Fruit fly (Drosophila melanogaster) whole organism, prepupa: ENCODE results near the gene CG7366.

Experiments
- Blimp-1 ChIP-seq: fragments of 200-800 bp; sonication (Bioruptor generic); optimal IDR thresholded peaks from 3 replicates; lab custom pipeline; 2017; ENCODE audit warnings: missing biosample characterization, missing genetic modification characterization, mild to moderate bottlenecking, moderate library complexity, missing genetic modification reagents
- CG10631 ChIP-seq: fragments of 200-800 bp; sonication (Bioruptor generic); optimal IDR thresholded peaks from 2 replicates; lab custom pipeline; 2016; ENCODE audit warnings: missing biosample characterization, missing genetic modification characterization
- CG10669 ChIP-seq: fragments of 200-800 bp; sonication (Bioruptor generic); optimal IDR thresholded peaks from 3 replicates; lab custom pipeline; 2018; ENCODE audit warnings: missing biosample characterization, mild to moderate bottlenecking, missing genetic modification characterization, moderate library complexity
- CG11294 ChIP-seq: fragments of 200-800 bp; sonication (Bioruptor generic); IDR thresholded peaks from 2 replicates; pipeline ENCODE4 v1.3.6; 2022; ENCODE audit warnings: missing biosample characterization, missing genetic modification characterization
- CG11762 ChIP-seq: fragments of 200-800 bp; sonication (Bioruptor generic); optimal IDR thresholded peaks from 3 replicates; lab custom pipeline; 2016; ENCODE audit warnings: missing biosample characterization, missing genetic modification characterization; ENCODE audit not compliant: insufficient read depth
- CG11902 ChIP-seq: fragments of 200-800 bp; sonication (Bioruptor generic); optimal IDR thresholded peaks from 3 replicates; lab custom pipeline; 2016; ENCODE audit warnings: missing biosample characterization, missing genetic modification characterization
- CG1621 ChIP-seq: fragments of 200-800 bp; sonication (Bioruptor generic); optimal IDR thresholded peaks from 3 replicates; lab custom pipeline; 2018; ENCODE audit warnings: missing biosample characterization, mild to moderate bottlenecking, missing genetic modification characterization
- CG16779 ChIP-seq: fragments of 200-800 bp; sonication (Bioruptor generic); optimal IDR thresholded peaks from 3 replicates; lab custom pipeline; 2017; ENCODE audit warnings: missing biosample characterization, mild to moderate bottlenecking, missing genetic modification characterization
- CG3032 ChIP-seq: fragments of 200-800 bp; optimal IDR thresholded peaks from 2 replicates; lab custom pipeline; 2019; ENCODE audit warnings: missing biosample characterization, mild to moderate bottlenecking, missing genetic modification characterization, moderate library complexity
- CG32006 ChIP-seq: fragments of 200-800 bp; sonication (Bioruptor generic); optimal IDR thresholded peaks from 3 replicates; lab custom pipeline; 2017; ENCODE audit warnings: missing biosample characterization, mild to moderate bottlenecking, missing genetic modification characterization
- CG34406 ChIP-seq: fragments of 200-800 bp; sonication (Bioruptor generic); optimal IDR thresholded peaks from 3 replicates; lab custom pipeline; 2016; ENCODE audit warnings: missing biosample characterization, missing genetic modification characterization
- CG3919 ChIP-seq: fragments of 200-800 bp; sonication (Bioruptor generic); optimal IDR thresholded peaks from 3 replicates; lab custom pipeline; 2016; ENCODE audit warnings: missing biosample characterization, missing genetic modification characterization
- CG4318 ChIP-seq: fragments of 200-800 bp; sonication (Bioruptor generic); optimal IDR thresholded peaks from 3 replicates; lab custom pipeline; 2017; ENCODE audit warnings: missing biosample characterization, mild to moderate bottlenecking, missing genetic modification characterization
- CG6163 ChIP-seq: fragments of 200-800 bp; sonication (Bioruptor generic); IDR thresholded peaks from 3 replicates; pipeline ENCODE4 v1.3.6; 2022; ENCODE audit warnings: missing biosample characterization, missing genetic modification characterization
- CG6276 ChIP-seq: fragments of 200-800 bp; sonication (Bioruptor generic); optimal IDR thresholded peaks from 2 replicates; lab custom pipeline; 2017; ENCODE audit warnings: missing biosample characterization, mild to moderate bottlenecking, missing genetic modification characterization
- CG6854 ChIP-seq: fragments of 200-800 bp; sonication (Bioruptor generic); optimal IDR thresholded peaks from 2 replicates; lab custom pipeline; 2017; ENCODE audit warnings: missing biosample characterization, mild to moderate bottlenecking, missing genetic modification characterization
- CG7368 ChIP-seq: fragments of 200-800 bp; sonication (Bioruptor generic); optimal IDR thresholded peaks from 3 replicates; lab custom pipeline; 2016; ENCODE audit warnings: missing biosample characterization, missing genetic modification characterization
- CG8119 ChIP-seq: fragments of 200-800 bp; sonication (Bioruptor generic); IDR thresholded peaks from 3 replicates; pipeline ENCODE4 v1.3.6; 2022; ENCODE audit warnings: missing biosample characterization, missing genetic modification characterization
- CG8632 ChIP-seq: fragments of 200-800 bp; sonication (Bioruptor generic); optimal IDR thresholded peaks from 3 replicates; lab custom pipeline; 2016; ENCODE audit warnings: missing biosample characterization, missing genetic modification characterization
- CG9139 ChIP-seq: fragments of 200-800 bp; sonication (Bioruptor generic); optimal IDR thresholded peaks from 3 replicates; lab custom pipeline; 2017; ENCODE audit warnings: missing biosample characterization, mild to moderate bottlenecking, missing genetic modification characterization
- Eip75B ChIP-seq: fragments of 200-800 bp; sonication (Bioruptor generic); optimal IDR thresholded peaks from 3 replicates; lab custom pipeline; 2016; ENCODE audit warnings: missing biosample characterization, missing genetic modification characterization
- Eip78C ChIP-seq: fragments of 200-800 bp; sonication (Bioruptor generic); peaks from one replicate; lab custom pipeline; 2016; ENCODE audit warnings: missing biosample characterization, missing genetic modification characterization
- Eip93F ChIP-seq: fragments of 200-800 bp; sonication (Bioruptor generic); optimal IDR thresholded peaks from 2 replicates; lab custom pipeline; 2016; ENCODE audit warnings: missing biosample characterization, mild to moderate bottlenecking, missing genetic modification characterization
- Ets96B ChIP-seq: fragments of 200-800 bp; optimal IDR thresholded peaks from 2 replicates; lab custom pipeline; 2019; ENCODE audit warnings: missing biosample characterization, mild to moderate bottlenecking, missing genetic modification characterization, moderate library complexity
- Gug ChIP-seq: fragments of 200-800 bp; sonication (Bioruptor generic); IDR thresholded peaks from 2 replicates; pipeline ENCODE4 v1.3.6; 2022; ENCODE audit warnings: missing biosample characterization, missing genetic modification characterization
- Hr38 ChIP-seq: sonication (Bioruptor generic); optimal IDR thresholded peaks from 2 replicates; lab custom pipeline; 2016; ENCODE audit warnings: missing biosample characterization, missing genetic modification characterization
- Hr39 ChIP-seq: fragments of 200-800 bp; sonication (Bioruptor generic); optimal IDR thresholded peaks from 2 replicates; lab custom pipeline; 2016; ENCODE audit warnings: missing biosample characterization, missing genetic modification characterization
- Hr4 ChIP-seq: fragments of 200-800 bp; sonication (Bioruptor generic); optimal IDR thresholded peaks from 3 replicates; lab custom pipeline; 2016; ENCODE audit warnings: missing biosample characterization, missing genetic modification characterization
- Lpt ChIP-seq: fragments of 200-800 bp; sonication (Bioruptor generic); optimal IDR thresholded peaks from 3 replicates; lab custom pipeline; 2016; ENCODE audit warnings: missing biosample characterization, missing genetic modification characterization
- OdsH ChIP-seq: fragments of 200-800 bp; sonication (Bioruptor generic); optimal IDR thresholded peaks from 3 replicates; lab custom pipeline; 2016; ENCODE audit warnings: missing biosample characterization, missing genetic modification characterization
- Smox ChIP-seq: fragments of 200-800 bp; sonication (Bioruptor generic); optimal IDR thresholded peaks from 3 replicates; lab custom pipeline; 2016; ENCODE audit warnings: missing biosample characterization, missing genetic modification characterization
- Sox102F ChIP-seq: fragments of 200-800 bp; sonication (Bioruptor generic); optimal IDR thresholded peaks from 2 replicates; lab custom pipeline; 2016; ENCODE audit warnings: missing biosample characterization, mild to moderate bottlenecking, missing genetic modification characterization
- Sox14 ChIP-seq: fragments of 200-800 bp; sonication (Bioruptor generic); optimal IDR thresholded peaks from 3 replicates; lab custom pipeline; 2016; ENCODE audit warnings: missing biosample characterization, missing genetic modification characterization
- Sox15 ChIP-seq: fragments of 200-800 bp; sonication (Bioruptor generic); optimal IDR thresholded peaks from 3 replicates; lab custom pipeline; 2016; ENCODE audit warnings: missing biosample characterization, missing genetic modification characterization
- cyc ChIP-seq: fragments of 200-800 bp; sonication (Bioruptor generic); optimal IDR thresholded peaks from 3 replicates; lab custom pipeline; 2016; ENCODE audit warnings: missing biosample characterization, missing genetic modification characterization
- dac ChIP-seq: fragments of 200-800 bp; sonication (Bioruptor generic); optimal IDR thresholded peaks from 2 replicates; lab custom pipeline; 2017; ENCODE audit warnings: missing biosample characterization, mild to moderate bottlenecking, missing genetic modification characterization
- dsx ChIP-seq: fragments of 200-800 bp; optimal IDR thresholded peaks from 3 replicates; lab custom pipeline; 2019; ENCODE audit warnings: missing biosample characterization, mild to moderate bottlenecking, missing genetic modification characterization, moderate library complexity; ENCODE audit not compliant: poor library complexity, severe bottlenecking
- eg ChIP-seq: fragments of 200-800 bp; sonication (Bioruptor generic); IDR thresholded peaks from 3 replicates; pipeline ENCODE4 v1.3.6; 2022; ENCODE audit warnings: missing biosample characterization, missing genetic modification characterization
- esn ChIP-seq: fragments of 200-800 bp; sonication (Bioruptor generic); optimal IDR thresholded peaks from 2 replicates; lab custom pipeline; 2016; ENCODE audit warnings: missing biosample characterization, mild to moderate bottlenecking, missing genetic modification characterization, moderate library complexity
- fd59A ChIP-seq: fragments of 200-800 bp; sonication (Bioruptor generic); optimal IDR thresholded peaks from 2 replicates; lab custom pipeline; 2017; ENCODE audit warnings: missing biosample characterization, mild to moderate bottlenecking, missing genetic modification characterization, missing genetic modification reagents
- lz ChIP-seq: fragments of 200-800 bp; sonication (Bioruptor generic); optimal IDR thresholded peaks from 3 replicates; lab custom pipeline; 2016; ENCODE audit warnings: missing biosample characterization, missing genetic modification characterization
- net ChIP-seq: fragments of 200-800 bp; sonication (Bioruptor generic); optimal IDR thresholded peaks from 3 replicates; lab custom pipeline; 2016; ENCODE audit warnings: missing biosample characterization, missing genetic modification characterization
- pdm3 ChIP-seq: fragments of 200-800 bp; sonication (Bioruptor generic); optimal IDR thresholded peaks from 3 replicates; lab custom pipeline; 2016; ENCODE audit warnings: missing biosample characterization, missing genetic modification characterization
- spab ChIP-seq: fragments of 200-800 bp; sonication (Bioruptor generic); optimal IDR thresholded peaks from 2 replicates; lab custom pipeline; 2017; ENCODE audit warnings: missing biosample characterization, mild to moderate bottlenecking, missing genetic modification characterization, missing genetic modification reagents
- ss ChIP-seq, 2 experiments: fragments of 200-800 bp; sonication (Bioruptor generic); optimal IDR thresholded peaks; 2 replicates in 1 of 2; 3 replicates in 1 of 2; lab custom pipeline; 2017 to 2018; ENCODE audit warnings: mild to moderate bottlenecking in 2 of 2, missing biosample characterization in 2 of 2, missing genetic modification characterization in 2 of 2, moderate library complexity in 1 of 2
- svp ChIP-seq: fragments of 200-800 bp; sonication (Bioruptor generic); peaks from one replicate; lab custom pipeline; 2016; ENCODE audit warnings: missing biosample characterization, missing genetic modification characterization
- topi ChIP-seq: fragments of 200-800 bp; sonication (Bioruptor generic); optimal IDR thresholded peaks from 3 replicates; lab custom pipeline; 2016; ENCODE audit warnings: missing biosample characterization, missing genetic modification characterization
- vri ChIP-seq: fragments of 200-800 bp; sonication (Bioruptor generic); optimal IDR thresholded peaks from 3 replicates; lab custom pipeline; 2016; ENCODE audit warnings: missing biosample characterization, mild to moderate bottlenecking, missing genetic modification characterization

Gene CG7366

DNA sequence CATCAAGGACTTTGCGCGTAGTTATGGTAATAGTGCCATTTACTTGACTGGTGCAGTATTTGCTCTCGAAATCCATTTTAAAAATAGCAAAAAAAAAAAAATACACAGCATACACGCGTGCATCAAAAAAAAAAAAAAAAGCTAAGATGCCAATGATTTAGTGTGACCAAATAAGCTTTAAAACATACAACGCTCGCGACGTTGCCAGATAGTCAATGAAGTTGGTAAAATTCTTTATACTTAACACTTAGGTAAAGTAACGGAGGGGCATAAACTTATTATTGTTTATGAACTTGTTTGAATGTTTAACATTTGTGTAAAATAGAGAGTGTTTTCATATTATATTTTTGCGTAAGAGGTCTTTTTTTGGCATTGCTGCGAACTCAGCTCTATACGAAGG, 8.4 kb upstream of the CG7366 start, which contains the start of gene tut:
Gene tut, minus strand, starts transcription at position 148 of the 400 bp plus-strand sequence.
- TF ChIP-seq Smox (GFP tag; lab: Kevin White, UChicago) (no peak), CG6854 (no peak), net (GFP tag; lab: Kevin White, UChicago) (no peak), ss (GFP tag; optimal IDR thresholded peaks at IDR 0.05; lab: Kevin White, UChicago) (no peak), CG8632 (GFP tag; lab: Kevin White, UChicago) (no peak), CG3032 (tag; lab: Kevin White, UChicago) (no peak), Eip75B (no peak), svp (GFP tag; lab: Kevin White, UChicago) (no peak), CG34406 (GFP tag; lab: Kevin White, UChicago) (no peak), Hr4 (GFP tag; lab: Kevin White, UChicago) (no peak)

DNA sequence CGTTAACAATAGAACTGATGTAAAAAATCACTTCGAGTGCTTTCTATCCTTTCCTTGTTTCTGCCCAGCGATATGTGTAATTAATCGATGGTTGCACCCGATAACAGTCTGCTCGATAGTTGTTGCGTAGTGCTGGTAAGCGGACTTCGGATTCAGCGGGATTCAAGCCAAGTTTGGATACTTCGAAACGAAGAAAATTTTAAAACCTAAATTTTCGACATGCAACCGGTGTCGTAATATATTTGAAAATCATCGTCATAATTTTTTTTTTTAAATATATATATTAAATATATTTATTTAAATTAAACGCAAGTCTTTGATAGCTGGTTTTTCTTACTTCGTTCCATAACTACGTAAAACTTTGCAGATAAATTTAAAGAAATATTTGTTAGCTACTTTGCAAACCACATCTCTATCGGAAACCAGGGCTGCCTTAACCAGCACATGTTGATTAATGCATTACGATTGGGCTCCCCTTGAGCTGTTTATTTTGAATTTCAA, 4.4 kb downstream of the CG7366 start, which contains the start of the genes UbcE2M and Dhps:
Gene UbcE2M, minus strand, starts transcription at position 209 of the 501 bp plus-strand sequence.
Gene Dhps, plus strand, starts transcription at position 429 of the 501 bp plus-strand sequence.
- TF ChIP-seq CG6854, result no peak
- TF ChIP-seq spab (GFP tag; lab: Kevin White, UChicago), result no peak
- peak; percentile 69 for TF ChIP-seq CG3032 (tag; lab: Kevin White, UChicago)
- peak; percentile 76 for TF ChIP-seq Sox15 (GFP tag; lab: Kevin White, UChicago)
- TF ChIP-seq CG32006 (GFP tag; lab: Kevin White, UChicago), result peak; percentile 28
- TF ChIP-seq OdsH, result no peak
- TF ChIP-seq Gug (GFP tag; lab: Robert Waterston, UW), result no peak; the same call in none of the 2 replicates
- TF ChIP-seq lz (GFP tag; lab: Kevin White, UChicago), result peak; percentile 73
- no peak for TF ChIP-seq Hr4 (GFP tag; lab: Kevin White, UChicago)
- peak; percentile 62; the same call in 1 of the 3 replicates for TF ChIP-seq CG6163
- no peak for TF ChIP-seq svp (GFP tag; lab: Kevin White, UChicago)
- no peak for TF ChIP-seq CG6276 (GFP tag; lab: Kevin White, UChicago)
- no peak for TF ChIP-seq CG4318 (GFP tag; lab: Kevin White, UChicago)
- peak; percentile 29 for TF ChIP-seq Hr39
- TF ChIP-seq CG7368 (GFP tag; lab: Kevin White, UChicago), result no peak
- peak; percentile 11; the same call in 1 of the 2 replicates for TF ChIP-seq CG11294 (GFP tag; lab: Robert Waterston, UW)
- TF ChIP-seq CG8119 (GFP tag; lab: Robert Waterston, UW), result no peak
- TF ChIP-seq CG11902, result peak; percentile 60
- TF ChIP-seq topi (GFP tag; lab: Kevin White, UChicago), result no peak
- TF ChIP-seq esn (GFP tag; lab: Kevin White, UChicago), result peak; percentile 63
- TF ChIP-seq CG1621 (tag; lab: Kevin White, UChicago), result no peak
- TF ChIP-seq CG10631, result peak; percentile 89
- TF ChIP-seq Eip75B, result no peak
- no peak for TF ChIP-seq Smox (GFP tag; lab: Kevin White, UChicago)
- TF ChIP-seq Eip78C, result no peak
- no peak for TF ChIP-seq pdm3 (GFP tag; lab: Kevin White, UChicago)
- TF ChIP-seq CG8632 (GFP tag; lab: Kevin White, UChicago), result peak; percentile 52
- no peak for TF ChIP-seq dac (GFP tag; lab: Kevin White, UChicago)
- peak; percentile 10 for TF ChIP-seq Eip93F (GFP tag; lab: Kevin White, UChicago)
- TF ChIP-seq CG16779, result no peak
- TF ChIP-seq CG10669 (GFP tag; lab: Kevin White, UChicago), result no peak
- no peak for TF ChIP-seq CG34406 (GFP tag; lab: Kevin White, UChicago)
- TF ChIP-seq Sox14 (GFP tag; lab: Kevin White, UChicago), result peak; percentile 23
- TF ChIP-seq Lpt, result no peak
- TF ChIP-seq fd59A (GFP tag; lab: Kevin White, UChicago), result no peak
- TF ChIP-seq Hr38, result no peak
- TF ChIP-seq net (GFP tag; lab: Kevin White, UChicago), result no peak
- TF ChIP-seq cyc (GFP tag; lab: Kevin White, UChicago), result peak; percentile 69
- no peak for TF ChIP-seq CG9139 (GFP tag; lab: Kevin White, UChicago)
- TF ChIP-seq CG3919 (GFP tag; lab: Kevin White, UChicago), result no peak
- TF ChIP-seq ss (GFP tag; optimal IDR thresholded peaks at IDR 0.05; lab: Kevin White, UChicago), result no peak
- no peak for TF ChIP-seq dsx (GFP tag; lab: Kevin White, UChicago)
- TF ChIP-seq Sox102F (GFP tag; lab: Kevin White, UChicago), result no peak
- TF ChIP-seq vri (GFP tag; lab: Kevin White, UChicago), result no peak
- TF ChIP-seq eg (GFP tag; lab: Robert Waterston, UW), result peak; percentile 72; the same call in 2 of the 3 replicates
- peak; percentile 58 for TF ChIP-seq Blimp-1 (GFP tag; lab: Kevin White, UChicago)
- peak; percentile 65 for TF ChIP-seq Ets96B (tag; lab: Kevin White, UChicago)
- TF ChIP-seq CG11762 (GFP tag; lab: Kevin White, UChicago), result peak; percentile 34
